Fruit fly (Drosophila melanogaster) whole organism, embryonic: ENCODE data around the gene Acat2.

ENCODE experiments used
- ATbp ChIP-seq: fragments of 200-800 bp; sonication (Bioruptor generic); optimal IDR thresholded peaks from 2 replicates; lab custom pipeline; 2017; ENCODE audit warnings: missing biosample characterization, mild to moderate bottlenecking, missing genetic modification characterization, missing genetic modification reagents
- B-H1 ChIP-seq: fragments of 200-800 bp; sonication (Bioruptor generic); IDR thresholded peaks from 3 replicates; pipeline ENCODE4 v1.3.6; 2022; ENCODE audit warnings: missing biosample characterization, missing genetic modification characterization
- Bteb2 ChIP-seq: fragments of 200-800 bp; sonication (Bioruptor generic); optimal IDR thresholded peaks from 2 replicates; lab custom pipeline; 2016; ENCODE audit warnings: missing biosample characterization, missing genetic modification characterization
- CG11695 ChIP-seq: fragments of 200-800 bp; sonication (Bioruptor generic); IDR thresholded peaks from 3 replicates; pipeline ENCODE4 v1.3.6; 2022; ENCODE audit warnings: missing biosample characterization, missing genetic modification characterization
- CG13296 ChIP-seq: fragments of 200-800 bp; sonication (Bioruptor generic); optimal IDR thresholded peaks from 3 replicates; lab custom pipeline; 2018; ENCODE audit warnings: missing biosample characterization, mild to moderate bottlenecking, missing genetic modification characterization
- CG18764 ChIP-seq: fragments of 200-800 bp; sonication (Bioruptor generic); optimal IDR thresholded peaks from 3 replicates; lab custom pipeline; 2016; ENCODE audit warnings: missing biosample characterization, missing genetic modification characterization
- CG2116 ChIP-seq: fragments of 200-800 bp; sonication (Bioruptor generic); optimal IDR thresholded peaks from 3 replicates; lab custom pipeline; 2018; ENCODE audit warnings: missing biosample characterization, mild to moderate bottlenecking, missing genetic modification characterization
- CG2199 ChIP-seq: fragments of 200-800 bp; sonication (Bioruptor generic); IDR thresholded peaks from 3 replicates; pipeline ENCODE4 v1.3.6; 2022; ENCODE audit warnings: missing biosample characterization, missing genetic modification characterization
- CG30431 ChIP-seq: fragments of 200-800 bp; sonication (Bioruptor generic); optimal IDR thresholded peaks from 2 replicates; lab custom pipeline; 2017; ENCODE audit warnings: missing biosample characterization, missing genetic modification characterization
- CG33557 ChIP-seq: fragments of 200-800 bp; sonication (Bioruptor generic); optimal IDR thresholded peaks from 2 replicates; lab custom pipeline; 2019; ENCODE audit warnings: missing biosample characterization, mild to moderate bottlenecking, missing genetic modification characterization, moderate library complexity
- CG34422 ChIP-seq: fragments of 200-800 bp; sonication (Bioruptor generic); IDR thresholded peaks from 3 replicates; pipeline ENCODE4 v1.3.6; 2022; ENCODE audit warnings: missing biosample characterization, missing genetic modification characterization
- CG43689 ChIP-seq: fragments of 200-800 bp; sonication (Bioruptor generic); IDR thresholded peaks from 2 replicates; pipeline ENCODE4 v1.3.6; 2022; ENCODE audit warnings: missing biosample characterization, missing genetic modification characterization
- CG5953 ChIP-seq: fragments of 200-800 bp; sonication (Bioruptor generic); IDR thresholded peaks from 2 replicates; pipeline ENCODE4 v1.3.6; 2022; ENCODE audit warnings: missing biosample characterization, missing genetic modification characterization
- CG7357 ChIP-seq: fragments of 200-800 bp; sonication (Bioruptor generic); IDR thresholded peaks from 3 replicates; pipeline ENCODE4 v1.3.6; 2022; ENCODE audit warnings: missing biosample characterization, missing genetic modification characterization
- Chrac-16 ChIP-seq: fragments of 200-800 bp; sonication (Bioruptor generic); optimal IDR thresholded peaks from 3 replicates; lab custom pipeline; 2016; ENCODE audit warnings: missing biosample characterization, missing genetic modification characterization
- CkIIα-i1 ChIP-seq: fragments of 200-800 bp; sonication (Bioruptor generic); IDR thresholded peaks from 2 replicates; pipeline ENCODE4 v1.3.6; 2022; ENCODE audit warnings: missing biosample characterization, missing genetic modification characterization
- Dref ChIP-seq: fragments of 200-800 bp; sonication (Bioruptor generic); IDR thresholded peaks from 2 replicates; pipeline ENCODE4 v1.3.6; 2022; ENCODE audit warnings: missing biosample characterization, missing genetic modification characterization
- Ets97D ChIP-seq: fragments of 200-800 bp; sonication (Bioruptor generic); optimal IDR thresholded peaks from 3 replicates; lab custom pipeline; 2016; ENCODE audit warnings: missing biosample characterization, missing genetic modification characterization
- H2.0 ChIP-seq: fragments of 200-800 bp; sonication (Bioruptor generic); IDR thresholded peaks from 2 replicates; pipeline ENCODE4 v1.3.6; 2022; ENCODE audit warnings: missing biosample characterization, missing genetic modification characterization
- Hey ChIP-seq: fragments of 200-800 bp; sonication (Bioruptor generic); optimal IDR thresholded peaks from 3 replicates; lab custom pipeline; 2018; ENCODE audit warnings: missing biosample characterization, mild to moderate bottlenecking, missing genetic modification characterization
- MTF-1 ChIP-seq: fragments of 200-800 bp; sonication (Bioruptor generic); optimal IDR thresholded peaks from 2 replicates; lab custom pipeline; 2018; ENCODE audit warnings: missing biosample characterization, mild to moderate bottlenecking, missing genetic modification characterization, borderline replicate concordance
- NC2α ChIP-seq: fragments of 200-800 bp; sonication (Bioruptor generic); optimal IDR thresholded peaks from 2 replicates; lab custom pipeline; 2016; ENCODE audit warnings: missing biosample characterization, missing genetic modification characterization
- NC2β ChIP-seq: fragments of 200-800 bp; sonication (Bioruptor generic); optimal IDR thresholded peaks from 2 replicates; lab custom pipeline; 2016; ENCODE audit warnings: missing biosample characterization, missing genetic modification characterization
- PHDP ChIP-seq: fragments of 200-800 bp; sonication (Bioruptor generic); optimal IDR thresholded peaks from 3 replicates; lab custom pipeline; 2018; ENCODE audit warnings: missing biosample characterization, mild to moderate bottlenecking, missing genetic modification characterization, moderate library complexity
- Pdp1 ChIP-seq, 2 experiments: fragments of 200-800 bp; sonication (Bioruptor generic); optimal IDR thresholded peaks; 3 replicates each; lab custom pipeline; 2016; ENCODE audit warnings: missing biosample characterization in 2 of 2, missing genetic modification characterization in 2 of 2, mild to moderate bottlenecking in 1 of 2, moderate library complexity in 1 of 2
- Ptx1 ChIP-seq: fragments of 200-800 bp; sonication (Bioruptor generic); IDR thresholded peaks from 2 replicates; pipeline ENCODE4 v1.3.6; 2022; ENCODE audit warnings: missing biosample characterization, missing genetic modification characterization
- Rfx ChIP-seq: fragments of 200-800 bp; sonication (Bioruptor generic); IDR thresholded peaks from 2 replicates; pipeline ENCODE4 v1.3.6; 2022; ENCODE audit warnings: missing biosample characterization, missing genetic modification characterization
- Scr ChIP-seq: fragments of 200-800 bp; sonication (Bioruptor generic); IDR thresholded peaks from 2 replicates; pipeline ENCODE4 v1.3.6; 2022; ENCODE audit warnings: missing biosample characterization, missing genetic modification characterization; ENCODE audit not compliant: partially characterized antibody
- Sry-δ ChIP-seq: fragments of 200-800 bp; sonication (Bioruptor generic); optimal IDR thresholded peaks from 2 replicates; lab custom pipeline; 2016; ENCODE audit warnings: missing biosample characterization, missing genetic modification characterization
- bbx ChIP-seq: fragments of 200-800 bp; sonication (Bioruptor generic); IDR thresholded peaks from 2 replicates; pipeline ENCODE4 v1.3.6; 2022; ENCODE audit warnings: missing biosample characterization, missing genetic modification characterization; ENCODE audit not compliant: partially characterized antibody
- cg ChIP-seq: fragments of 200-800 bp; sonication (Bioruptor generic); optimal IDR thresholded peaks from 3 replicates; lab custom pipeline; 2019; ENCODE audit warnings: missing biosample characterization, mild to moderate bottlenecking, missing genetic modification characterization, moderate library complexity
- chif ChIP-seq, 2 experiments: fragments of 200-800 bp; sonication (Bioruptor generic); optimal IDR thresholded peaks; 3 replicates each; lab custom pipeline; 2016; ENCODE audit warnings: missing biosample characterization in 2 of 2, missing genetic modification characterization in 2 of 2
- croc ChIP-seq: fragments of 200-800 bp; sonication (Bioruptor generic); conservative IDR thresholded peaks from 3 replicates; pipeline ENCODE4 v1.3.6; 2022; ENCODE audit warnings: missing biosample characterization, missing genetic modification characterization
- crol ChIP-seq: fragments of 200-800 bp; sonication (Bioruptor generic); IDR thresholded peaks from 2 replicates; pipeline ENCODE4 v1.3.6; 2022; ENCODE audit warnings: missing biosample characterization, missing genetic modification characterization
- dati ChIP-seq: fragments of 200-800 bp; sonication (Bioruptor generic); IDR thresholded peaks from 2 replicates; pipeline ENCODE4 v1.3.6; 2022; ENCODE audit warnings: missing biosample characterization, missing genetic modification characterization
- en ChIP-seq: fragments of 200-800 bp; sonication (Bioruptor generic); optimal IDR thresholded peaks from 2 replicates; lab custom pipeline; 2016; ENCODE audit warnings: missing biosample characterization, missing genetic modification characterization
- ham ChIP-seq: fragments of 200-800 bp; sonication (Bioruptor generic); IDR thresholded peaks from 2 replicates; pipeline ENCODE4 v1.3.6; 2022; ENCODE audit warnings: missing biosample characterization, missing genetic modification characterization
- jigr1 ChIP-seq: fragments of 200-800 bp; sonication (Bioruptor generic); IDR thresholded peaks from 3 replicates; pipeline ENCODE4 v1.3.6; 2022; ENCODE audit warnings: missing biosample characterization, missing genetic modification characterization
- lmd ChIP-seq: fragments of 200-800 bp; sonication (Bioruptor generic); IDR thresholded peaks from 2 replicates; pipeline ENCODE4 v1.3.6; 2022; ENCODE audit warnings: missing biosample characterization, missing genetic modification characterization
- lola ChIP-seq, 3 experiments: fragments of >200 bp in 2 of 3; fragments of 200-800 bp in 1 of 3; sonication (Bioruptor generic) in 1 of 3; optimal IDR thresholded peaks; 2 replicates each; lab custom pipeline; 2017 to 2019; ENCODE audit warnings: missing biosample characterization in 3 of 3, missing genetic modification characterization in 3 of 3, mild to moderate bottlenecking in 1 of 3, moderate library complexity in 1 of 3
- mirr ChIP-seq: fragments of 200-800 bp; sonication (Bioruptor generic); optimal IDR thresholded peaks from 3 replicates; lab custom pipeline; 2018; ENCODE audit warnings: missing biosample characterization, mild to moderate bottlenecking, missing genetic modification characterization
- nau ChIP-seq: fragments of 200-800 bp; sonication (Bioruptor generic); optimal IDR thresholded peaks from 3 replicates; lab custom pipeline; 2017; ENCODE audit warnings: missing biosample characterization, mild to moderate bottlenecking, missing genetic modification characterization, missing genetic modification reagents
- pum ChIP-seq: fragments of 200-800 bp; sonication (Bioruptor generic); optimal IDR thresholded peaks from 2 replicates; lab custom pipeline; 2016; ENCODE audit warnings: missing biosample characterization, missing genetic modification characterization
- sd ChIP-seq: fragments of 200-800 bp; sonication (Bioruptor generic); optimal IDR thresholded peaks from 3 replicates; lab custom pipeline; 2018; ENCODE audit warnings: missing biosample characterization, mild to moderate bottlenecking, missing genetic modification characterization, moderate library complexity
- seq ChIP-seq: fragments of 200-800 bp; sonication (Bioruptor generic); IDR thresholded peaks from 2 replicates; pipeline ENCODE4 v1.3.6; 2022; ENCODE audit warnings: missing biosample characterization, missing genetic modification characterization
- tap ChIP-seq: fragments of 200-800 bp; optimal IDR thresholded peaks from 3 replicates; lab custom pipeline; 2019; ENCODE audit warnings: missing biosample characterization, mild to moderate bottlenecking, missing genetic modification characterization, moderate library complexity
- trh ChIP-seq: fragments of 200-800 bp; sonication (Bioruptor generic); optimal IDR thresholded peaks from 2 replicates; lab custom pipeline; 2016; ENCODE audit warnings: missing biosample characterization, missing genetic modification characterization
- ttk ChIP-seq: fragments of 200-800 bp; sonication (Bioruptor generic); IDR thresholded peaks from 2 replicates; pipeline ENCODE4 v2.1.2; 2022; ENCODE audit warnings: missing biosample characterization, missing genetic modification characterization
- zfh2 ChIP-seq: fragments of 200-800 bp; sonication (Bioruptor generic); optimal IDR thresholded peaks from 2 replicates; lab custom pipeline; 2016; ENCODE audit warnings: missing biosample characterization, missing genetic modification characterization

Gene Acat2

dm6 chr3L:1334571-1335427 lies 32.1 kb downstream of the Acat2 start, which contains the start of the genes Hmbs and CG2211 (continued):
- peak in 1 of 3 experiments; percentile 84 for TF ChIP-seq lola (GFP tag; optimal IDR thresholded peaks at IDR 0.05; lab: Kevin White, UChicago)
- peak; percentile 83 for TF ChIP-seq Bteb2 (GFP tag; lab: Kevin White, UChicago)
- peak; percentile 83 for TF ChIP-seq lmd (GFP tag; lab: Robert Waterston, UW)
- peak; percentile 88 for TF ChIP-seq CG13296 (GFP tag; lab: Kevin White, UChicago)
- peak; percentile 80 for TF ChIP-seq mirr (GFP tag; lab: Kevin White, UChicago)
- TF ChIP-seq CG33557 (GFP tag; lab: Kevin White, UChicago) = peak; percentile 79
- TF ChIP-seq CG5953 (GFP tag; lab: Robert Waterston, UW) = 0 out of 2 replicates have a peak, but pooled peaks have one; percentile 25
- peak; percentile 81 to 93 for TF ChIP-seq chif (GFP tag; optimal IDR thresholded peaks at IDR 0.05; lab: Kevin White, UChicago)
- peak; percentile 28 for TF ChIP-seq tap (tag; lab: Kevin White, UChicago)
- TF ChIP-seq Dref (GFP tag; lab: Robert Waterston, UW) = peak; percentile 67
- TF ChIP-seq ham = no peak
- TF ChIP-seq NC2α = peak; percentile 82
- peak; percentile 75 for TF ChIP-seq seq (GFP tag; lab: Robert Waterston, UW)
- TF ChIP-seq Ets97D = peak; percentile 92
- peak; percentile 83 for TF ChIP-seq trh (GFP tag; lab: Kevin White, UChicago)
- peak; percentile 76 for TF ChIP-seq CG11695 (GFP tag; lab: Robert Waterston, UW)
- peak; percentile 52; the same call in 1 of the 3 replicates for TF ChIP-seq croc (GFP tag; lab: Robert Waterston, UW)
- peak; percentile 88 for TF ChIP-seq CG34422 (GFP tag; lab: Robert Waterston, UW)
- peak; percentile 89 for TF ChIP-seq CG2116 (GFP tag; lab: Kevin White, UChicago)
- peak; percentile 40 for TF ChIP-seq Hey (tag; lab: Kevin White, UChicago)
- peak; percentile 33; the same call in 1 of the 2 replicates for TF ChIP-seq crol (GFP tag; lab: Robert Waterston, UW)
- TF ChIP-seq Scr (GFP tag; lab: Robert Waterston, UW) = peak; percentile 55
- TF ChIP-seq bbx (GFP tag; lab: Robert Waterston, UW) = peak; percentile 49
- TF ChIP-seq Ptx1 (GFP tag; lab: Robert Waterston, UW) = peak; percentile 87
- peak; percentile 68 for TF ChIP-seq MTF-1 (GFP tag; lab: Kevin White, UChicago)
- peak; percentile 90 for TF ChIP-seq NC2β (GFP tag; lab: Kevin White, UChicago)
- TF ChIP-seq Pdp1 (GFP tag; optimal IDR thresholded peaks at IDR 0.05; lab: Kevin White, UChicago) = peak in 1 of 2 experiments; percentile 88
- TF ChIP-seq H2.0 (GFP tag; lab: Robert Waterston, UW) = peak; percentile 82
- peak; percentile 80 for TF ChIP-seq B-H1
- TF ChIP-seq nau (GFP tag; lab: Kevin White, UChicago) = no peak
- TF ChIP-seq Rfx (GFP tag; lab: Robert Waterston, UW) = peak; percentile 92
- TF ChIP-seq CG30431 = peak; percentile 61
- peak; percentile 80 for TF ChIP-seq CG18764 (GFP tag; lab: Kevin White, UChicago)
- TF ChIP-seq cg (GFP tag; lab: Kevin White, UChicago) = no peak
- peak; percentile 70 for TF ChIP-seq Sry-δ
- TF ChIP-seq ttk (GFP tag; lab: Robert Waterston, UW) = peak; percentile 77
- TF ChIP-seq sd (tag; lab: Kevin White, UChicago) = peak; percentile 58
- peak; percentile 75 for TF ChIP-seq pum
- peak; percentile 93 for TF ChIP-seq Chrac-16 (GFP tag; lab: Kevin White, UChicago)
- TF ChIP-seq jigr1 (GFP tag; lab: Robert Waterston, UW) = peak; percentile 53; the same call in 2 of the 3 replicates
- peak; percentile 3 for TF ChIP-seq en
- no peak for TF ChIP-seq CkIIα-i1 (GFP tag; lab: Robert Waterston, UW)
- peak; percentile 89 for TF ChIP-seq zfh2 (GFP tag; lab: Kevin White, UChicago)
- peak; percentile 86 for TF ChIP-seq PHDP
- no peak for TF ChIP-seq ATbp (GFP tag; lab: Kevin White, UChicago)
- TF ChIP-seq dati (GFP tag; lab: Robert Waterston, UW) = no peak
- no peak for TF ChIP-seq CG43689 (GFP tag; lab: Robert Waterston, UW)
- no peak for TF ChIP-seq CG2199 (GFP tag; lab: Robert Waterston, UW)
- peak; percentile 69 for TF ChIP-seq CG7357 (GFP tag; lab: Robert Waterston, UW)
